Worm (Caenorhabditis elegans): ENCODE results near the gene fbxc-20.

- TF ChIP-seq ztf-11 (tag; optimal IDR thresholded peaks at IDR 0.05), result no peak
- no peak for TF ChIP-seq nhr-11 (tag; optimal IDR thresholded peaks at IDR 0.05)
- no peak for TF ChIP-seq rnt-1 (tag; optimal IDR thresholded peaks at IDR 0.05)
- TF ChIP-seq unc-130 (tag; optimal IDR thresholded peaks at IDR 0.05), result no peak
- no peak for TF ChIP-seq nhr-90 (tag; optimal IDR thresholded peaks at IDR 0.05; ENCODE audit: poor library complexity)
- no peak for TF ChIP-seq irx-1 (tag; optimal IDR thresholded peaks at IDR 0.05)
- no peak for TF ChIP-seq nhr-28 (tag; optimal IDR thresholded peaks at IDR 0.05)
- no peak for TF ChIP-seq pqm-1 (tag; optimal IDR thresholded peaks at IDR 0.05)
Measured at ce11 chrII:2390884-2391283, 28.1 kb upstream of the fbxc-20 start, which contains the start of gene F16G10.10.

All from whole organism, L1 larva.